Worm (Caenorhabditis elegans) whole organism, L4 larva: ENCODE data around the gene C01G10.10.

Experiments
- F37D6.2 ChIP-seq: sonication (generic microtip); optimal IDR thresholded peaks from 2 replicates; lab custom pipeline; 2016; ENCODE audit warnings: mild to moderate bottlenecking, missing genetic modification characterization, missing compliant biosample characterization
- F44E2.7 ChIP-seq: fragments of 200-800 bp; sonication (Bioruptor generic); IDR thresholded peaks from 2 replicates; pipeline ENCODE4 v2.1.2; 2022; ENCODE audit warnings: missing genetic modification characterization, missing compliant biosample characterization
- R02D3.7 ChIP-seq: fragments of 150-350 bp; sonication (generic microtip); optimal IDR thresholded peaks from 3 replicates; lab custom pipeline; 2014; ENCODE audit warnings: missing biosample characterization, missing genetic modification characterization
- T20F7.1 ChIP-seq: fragments of 200-800 bp; sonication (Bioruptor generic); optimal IDR thresholded peaks from 2 replicates; lab custom pipeline; 2018; ENCODE audit warnings: mild to moderate bottlenecking, missing genetic modification characterization, missing compliant biosample characterization
- T26A8.4 ChIP-seq: fragments of 200-800 bp; sonication (Bioruptor generic); IDR thresholded peaks from 2 replicates; pipeline ENCODE4 v1.3.6; 2022; ENCODE audit warnings: missing genetic modification characterization, missing compliant biosample characterization
- Y105C5A.15 ChIP-seq: fragments of 200-800 bp; sonication (Bioruptor generic); IDR thresholded peaks from 2 replicates; pipeline ENCODE4 v1.3.6; 2022; ENCODE audit warnings: missing genetic modification characterization, missing compliant biosample characterization
- Y48G9A.11 ChIP-seq: fragments of 200-800 bp; sonication (Bioruptor generic); IDR thresholded peaks from 2 replicates; pipeline ENCODE4 v1.3.6; 2022; ENCODE audit warnings: missing genetic modification reagents, missing genetic modification characterization, missing compliant biosample characterization
- Y75B8A.6 ChIP-seq: fragments of 200-800 bp; sonication (Bioruptor generic); IDR thresholded peaks from 2 replicates; pipeline ENCODE4 v1.3.6; 2022; ENCODE audit warnings: missing genetic modification reagents, missing genetic modification characterization, missing compliant biosample characterization
- aha-1 ChIP-seq: fragments of 150-350 bp; peaks from one replicate; lab custom pipeline; 2014; ENCODE audit warnings: missing biosample characterization, missing genetic modification characterization
- ama-1 ChIP-seq: fragments of 150-350 bp; optimal IDR thresholded peaks from 2 replicates; lab custom pipeline; 2014; ENCODE audit warnings: inconsistent platforms, mixed read lengths
- attf-4 ChIP-seq: sonication (generic microtip); optimal IDR thresholded peaks from 3 replicates; lab custom pipeline; 2017; ENCODE audit warnings: missing biosample characterization, missing genetic modification characterization
- ceh-32 ChIP-seq: sonication (generic microtip); optimal IDR thresholded peaks from 2 replicates; lab custom pipeline; 2016; ENCODE audit warnings: mild to moderate bottlenecking, missing genetic modification characterization, missing compliant biosample characterization; ENCODE audit not compliant: poor library complexity
- ceh-44 ChIP-seq: fragments of 200-800 bp; sonication (Bioruptor generic); IDR thresholded peaks from 2 replicates; pipeline ENCODE4 v1.3.6; 2022; ENCODE audit warnings: missing genetic modification reagents, missing genetic modification characterization, missing compliant biosample characterization
- ceh-82 ChIP-seq: sonication (generic microtip); optimal IDR thresholded peaks from 2 replicates; lab custom pipeline; 2017; ENCODE audit warnings: missing biosample characterization, missing genetic modification characterization
- cey-2 ChIP-seq: sonication (generic microtip); optimal IDR thresholded peaks from 3 replicates; lab custom pipeline; 2017; ENCODE audit warnings: missing genetic modification characterization, mild to moderate bottlenecking, missing compliant biosample characterization, antibody characterized with exemption, borderline replicate concordance; ENCODE audit not compliant: insufficient read depth
- ctbp-1 ChIP-seq: fragments of 200-800 bp; sonication (Bioruptor generic); IDR thresholded peaks from 2 replicates; pipeline ENCODE4 v1.3.6; 2022; ENCODE audit warnings: missing genetic modification reagents, missing genetic modification characterization, missing compliant biosample characterization
- daf-16 ChIP-seq, 3 experiments: sonication (generic microtip); optimal IDR thresholded peaks; 2 replicates each; lab custom pipeline; 2016 to 2017; ENCODE audit warnings: missing genetic modification characterization in 3 of 3, missing genetic modification reagents in 3 of 3, mild to moderate bottlenecking in 2 of 3, missing compliant biosample characterization in 2 of 3, missing biosample characterization in 1 of 3, moderate library complexity in 1 of 3
- daf-19 ChIP-seq: fragments of 200-800 bp; sonication (Bioruptor generic); conservative IDR thresholded peaks from 2 replicates; pipeline ENCODE4 v1.3.6; 2022; ENCODE audit warnings: missing genetic modification characterization, missing compliant biosample characterization
- daf-8 ChIP-seq: fragments of 200-800 bp; sonication (Bioruptor generic); IDR thresholded peaks from 2 replicates; pipeline ENCODE4 v1.3.6; 2022; ENCODE audit warnings: missing genetic modification characterization, missing compliant biosample characterization
- dmd-8 ChIP-seq: fragments of 200-800 bp; sonication (Bioruptor generic); IDR thresholded peaks from 2 replicates; pipeline ENCODE4 v1.3.6; 2022; ENCODE audit warnings: missing genetic modification characterization, missing compliant biosample characterization
- dmd-9 ChIP-seq: fragments of 200-800 bp; sonication (Bioruptor generic); IDR thresholded peaks from 2 replicates; pipeline ENCODE4 v1.3.6; 2022; ENCODE audit warnings: missing genetic modification reagents, missing genetic modification characterization, missing compliant biosample characterization
- egl-43 ChIP-seq: fragments of 200-800 bp; sonication (Bioruptor generic); IDR thresholded peaks from 2 replicates; pipeline ENCODE4 v1.3.6; 2022; ENCODE audit warnings: missing genetic modification reagents, missing genetic modification characterization, missing compliant biosample characterization
- fos-1 ChIP-seq: fragments of 150-350 bp; optimal IDR thresholded peaks from 2 replicates; lab custom pipeline; 2014; ENCODE audit warnings: missing biosample characterization, missing genetic modification characterization
- gei-8 ChIP-seq: fragments of 200-800 bp; sonication (Bioruptor generic); optimal IDR thresholded peaks from 2 replicates; lab custom pipeline; 2018; ENCODE audit warnings: mild to moderate bottlenecking, missing genetic modification characterization, missing compliant biosample characterization
- jun-1 ChIP-seq: fragments of 150-350 bp; optimal IDR thresholded peaks from 2 replicates; lab custom pipeline; 2014; ENCODE audit warnings: missing biosample characterization, missing genetic modification reagents, missing genetic modification characterization
- lin-1 ChIP-seq: fragments of 200-800 bp; sonication (Bioruptor generic); IDR thresholded peaks from 2 replicates; pipeline ENCODE4 v1.3.6; 2022; ENCODE audit warnings: missing genetic modification reagents, missing genetic modification characterization, missing compliant biosample characterization
- lin-15B ChIP-seq: fragments of 150-350 bp; sonication (generic microtip); optimal IDR thresholded peaks from 3 replicates; lab custom pipeline; 2014; ENCODE audit warnings: missing biosample characterization, missing genetic modification characterization
- lin-29 ChIP-seq: fragments of 200-800 bp; sonication (Bioruptor generic); IDR thresholded peaks from 2 replicates; pipeline ENCODE4 v1.3.6; 2022; ENCODE audit warnings: missing genetic modification reagents, missing genetic modification characterization, missing compliant biosample characterization
- lin-38 ChIP-seq: fragments of 200-800 bp; sonication (Bioruptor generic); IDR thresholded peaks from 2 replicates; pipeline ENCODE4 v1.3.6; 2022; ENCODE audit warnings: missing genetic modification reagents, missing genetic modification characterization, missing compliant biosample characterization
- lir-3 ChIP-seq: sonication (generic microtip); optimal IDR thresholded peaks from 2 replicates; lab custom pipeline; 2016; ENCODE audit warnings: mild to moderate bottlenecking, missing genetic modification characterization, missing compliant biosample characterization
- lsy-2 ChIP-seq, 2 experiments: fragments of 150-350 bp in 1 of 2; sonication (generic microtip) in 1 of 2; optimal IDR thresholded peaks; 2 replicates each; lab custom pipeline; 2014 to 2017; ENCODE audit warnings: missing biosample characterization in 2 of 2, missing genetic modification characterization in 2 of 2
- madf-5 ChIP-seq, 2 experiments: fragments of 200-800 bp; sonication (Bioruptor generic); IDR thresholded peaks; 2 replicates each; pipeline ENCODE4 v1.3.6; 2022; ENCODE audit warnings: missing compliant biosample characterization in 2 of 2, missing genetic modification characterization in 2 of 2
- mdt-29 ChIP-seq: fragments of 200-800 bp; sonication (Bioruptor generic); IDR thresholded peaks from 2 replicates; pipeline ENCODE4 v1.3.6; 2022; ENCODE audit warnings: missing genetic modification reagents, missing genetic modification characterization, missing compliant biosample characterization
- mes-2 ChIP-seq: sonication (generic microtip); optimal IDR thresholded peaks from 2 replicates; lab custom pipeline; 2016; ENCODE audit warnings: missing genotype, mild to moderate bottlenecking, missing genetic modification characterization, missing compliant biosample characterization; ENCODE audit not compliant: poor library complexity, severe bottlenecking
- nhr-11 ChIP-seq: fragments of 150-350 bp; optimal IDR thresholded peaks from 2 replicates; lab custom pipeline; 2014; ENCODE audit warnings: missing biosample characterization, missing genetic modification characterization
- nhr-111 ChIP-seq: fragments of 200-800 bp; sonication (Bioruptor generic); optimal IDR thresholded peaks from 2 replicates; lab custom pipeline; 2018; ENCODE audit warnings: mild to moderate bottlenecking, missing genetic modification characterization, missing compliant biosample characterization
- nhr-28 ChIP-seq: fragments of 150-350 bp; optimal IDR thresholded peaks from 2 replicates; lab custom pipeline; 2014; ENCODE audit warnings: missing biosample characterization, missing genetic modification characterization
- nhr-42 ChIP-seq: fragments of 200-800 bp; sonication (Bioruptor generic); IDR thresholded peaks from 2 replicates; pipeline ENCODE4 v1.3.6; 2022; ENCODE audit warnings: missing genetic modification characterization, missing compliant biosample characterization
- nhr-6 ChIP-seq: fragments of 150-350 bp; optimal IDR thresholded peaks from 2 replicates; lab custom pipeline; 2014; ENCODE audit warnings: missing biosample characterization, missing genetic modification characterization
- nhr-76 ChIP-seq: fragments of 150-350 bp; optimal IDR thresholded peaks from 2 replicates; lab custom pipeline; 2014; ENCODE audit warnings: missing biosample characterization, missing genetic modification characterization
- pqm-1 ChIP-seq: sonication (generic microtip); optimal IDR thresholded peaks from 2 replicates; lab custom pipeline; 2017; ENCODE audit warnings: missing biosample characterization, missing genetic modification characterization
- rbr-2 ChIP-seq: sonication (generic microtip); optimal IDR thresholded peaks from 2 replicates; lab custom pipeline; 2016; ENCODE audit warnings: missing genotype, missing genetic modification characterization, missing compliant biosample characterization
- skn-1 ChIP-seq: fragments of 150-350 bp; optimal IDR thresholded peaks from 2 replicates; lab custom pipeline; 2014; ENCODE audit warnings: missing biosample characterization, missing genetic modification characterization
- snpc-1.2 ChIP-seq: fragments of 200-800 bp; sonication (Bioruptor generic); IDR thresholded peaks from 2 replicates; pipeline ENCODE4 v1.3.6; 2022; ENCODE audit warnings: missing genetic modification reagents, missing genetic modification characterization, missing compliant biosample characterization
- vab-7 ChIP-seq: fragments of 200-800 bp; sonication (Bioruptor generic); IDR thresholded peaks from 2 replicates; pipeline ENCODE4 v1.3.6; 2022; ENCODE audit warnings: missing genetic modification reagents, missing genetic modification characterization, missing compliant biosample characterization
- zip-11 ChIP-seq: fragments of 200-800 bp; sonication (Bioruptor generic); IDR thresholded peaks from 2 replicates; pipeline ENCODE4 v1.3.6; 2022; ENCODE audit warnings: missing genetic modification characterization, missing compliant biosample characterization
- zip-2 ChIP-seq: fragments of 150-350 bp; optimal IDR thresholded peaks from 2 replicates; lab custom pipeline; 2014; ENCODE audit warnings: missing biosample characterization, missing genetic modification characterization
- ztf-11 ChIP-seq: fragments of 150-350 bp; optimal IDR thresholded peaks from 2 replicates; lab custom pipeline; 2014; ENCODE audit warnings: missing biosample characterization, missing genetic modification characterization
- ztf-7 ChIP-seq: fragments of 150-350 bp; optimal IDR thresholded peaks from 2 replicates; lab custom pipeline; 2014; ENCODE audit warnings: missing biosample characterization, missing genetic modification characterization

C01G10.10 gene

DNA sequence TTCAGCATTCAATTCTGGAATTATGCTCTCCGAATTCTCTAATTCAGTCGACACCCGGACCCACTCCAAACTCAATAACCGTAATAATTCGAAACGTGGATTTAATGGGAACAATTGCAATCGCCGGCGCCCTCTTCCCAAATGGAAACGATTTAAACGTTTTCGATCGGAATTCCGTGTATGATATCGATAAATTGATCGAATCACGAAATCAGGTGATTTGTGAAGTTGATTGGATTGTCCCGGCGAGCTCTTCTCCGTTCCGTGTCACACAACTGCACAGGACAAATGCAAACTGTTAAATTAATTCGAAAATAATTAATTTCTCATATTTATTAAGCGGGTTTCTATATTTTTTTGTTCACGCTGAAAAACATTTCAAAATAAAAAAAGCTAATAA is 26.4 kb downstream of the C01G10.10 start, which contains the start of gene C25D7.16:
C25D7.16 (plus strand) TSS at position 301 of the 400 bp plus-strand sequence.
- TF ChIP-seq dmd-8 (GFP tag; lab: Robert Waterston, UW) (no peak), aha-1 (peak; percentile 49), snpc-1.2 (GFP tag; lab: Robert Waterston, UW) (no peak), ctbp-1 (GFP tag; lab: Robert Waterston, UW) (no peak), madf-5 (GFP tag; IDR thresholded peaks at IDR 0.05; lab: Robert Waterston, UW) (no peak), dmd-9 (GFP tag; lab: Robert Waterston, UW) (no peak), nhr-42 (no peak)

DNA sequence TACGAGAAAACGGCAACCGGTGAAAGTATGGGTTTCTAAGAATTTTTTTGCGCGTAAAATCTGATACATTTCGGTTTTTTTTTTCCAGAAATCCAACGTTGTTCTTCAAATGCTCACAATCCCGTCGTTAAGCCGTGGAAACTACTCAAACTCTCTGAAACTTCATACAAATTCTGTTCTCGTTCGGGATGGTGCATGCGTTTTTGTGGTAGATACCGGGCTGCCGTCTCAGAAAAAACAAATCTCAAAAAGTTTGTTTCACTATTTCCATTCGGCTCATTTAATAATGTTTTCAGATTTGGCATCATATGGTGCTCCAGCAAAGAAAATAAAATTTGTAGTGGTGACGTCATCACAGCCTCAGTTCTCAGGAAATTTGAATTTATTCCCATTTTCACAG is 27.5 kb downstream of the C01G10.10 start:
- TF ChIP-seq lsy-2 (tag; optimal IDR thresholded peaks at IDR 0.05; lab: Kevin White, UChicago) (no peak), aha-1 (peak; percentile 91), jun-1 (no peak), daf-19 (GFP tag; lab: Robert Waterston, UW) (no peak), Y48G9A.11 (GFP tag; lab: Robert Waterston, UW) (no peak)

DNA sequence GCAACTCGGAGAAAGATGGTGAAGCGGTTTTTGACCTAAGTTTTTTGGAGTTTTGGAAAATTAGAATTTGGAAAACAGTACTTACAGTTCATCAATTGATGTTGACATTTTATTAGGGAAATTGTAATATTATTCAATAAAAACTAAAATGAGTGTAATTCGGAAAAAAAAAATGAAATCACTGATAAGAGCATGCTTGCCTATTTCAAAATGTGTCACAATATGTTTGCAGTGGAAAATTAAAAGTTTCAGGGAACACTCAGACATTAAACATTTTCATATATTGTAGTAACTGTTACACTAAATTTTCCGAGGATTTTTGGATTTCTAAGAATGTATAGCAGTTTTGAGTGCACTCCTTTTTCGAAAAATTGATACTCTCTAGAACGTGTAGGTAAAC is 29.9 kb downstream of the C01G10.10 start, which contains the start of the genes fbxa-82 and C25D7.5:
fbxa-82 (minus strand) TSS at position 163 of the 400 bp plus-strand sequence.
C25D7.5 (plus strand) TSS at position 283 of the 400 bp plus-strand sequence.
- TF ChIP-seq nhr-6 (tag; lab: Kevin White, UChicago) (no peak), daf-19 (GFP tag; lab: Robert Waterston, UW) (no peak), mes-2 (tag; lab: Kevin White, UChicago) (no peak), F44E2.7 (GFP tag; lab: Robert Waterston, UW) (no peak), Y75B8A.6 (no peak), rbr-2 (tag; lab: Kevin White, UChicago) (no peak), ctbp-1 (GFP tag; lab: Robert Waterston, UW) (no peak), vab-7 (GFP tag; lab: Robert Waterston, UW) (no peak), nhr-111 (GFP tag; lab: Kevin White, UChicago) (no peak), lin-38 (GFP tag; lab: Robert Waterston, UW) (no peak), R02D3.7 (tag; lab: Kevin White, UChicago) (no peak), nhr-28 (tag; lab: Kevin White, UChicago) (peak; percentile 43), nhr-76 (tag; lab: Kevin White, UChicago) (no peak), attf-4 (tag; lab: Kevin White, UChicago) (no peak), lin-29 (no peak), mdt-29 (GFP tag; lab: Robert Waterston, UW) (no peak), ama-1 (no peak), T20F7.1 (GFP tag; lab: Kevin White, UChicago) (no peak), nhr-11 (no peak), ztf-7 (peak; percentile 62), ceh-82 (tag; lab: Kevin White, UChicago) (no peak), aha-1 (no peak), ceh-44 (no peak), pqm-1 (peak; percentile 24), gei-8 (no peak), egl-43 (GFP tag; lab: Robert Waterston, UW) (no peak), F37D6.2 (tag; lab: Kevin White, UChicago) (no peak), lir-3 (tag; lab: Kevin White, UChicago) (no peak), Y105C5A.15 (no peak), cey-2 (tag; lab: Kevin White, UChicago) (no peak), ztf-11 (tag; lab: Kevin White, UChicago) (no peak), zip-2 (tag; lab: Kevin White, UChicago) (peak; percentile 82), lin-1 (GFP tag; lab: Robert Waterston, UW) (no peak), daf-8 (GFP tag; lab: Robert Waterston, UW) (no peak), lin-15B (tag; lab: Kevin White, UChicago) (no peak), zip-11 (GFP tag; lab: Robert Waterston, UW) (no peak), Y48G9A.11 (GFP tag; lab: Robert Waterston, UW) (no peak), skn-1 (tag; lab: Kevin White, UChicago) (no peak), ceh-32 (tag; lab: Kevin White, UChicago) (no peak), fos-1 (tag; lab: Kevin White, UChicago) (no peak), T26A8.4 (GFP tag; lab: Robert Waterston, UW) (no peak), daf-16 (GFP tag; optimal IDR thresholded peaks at IDR 0.05; lab: Kevin White, UChicago) (no peak), daf-16 (tag; optimal IDR thresholded peaks at IDR 0.05; lab: Kevin White, UChicago) (peak; percentile 59)
